Worm (Caenorhabditis elegans): Measurements from ENCODE around the gene F54A3.5.

F54A3.5 gene

ce11 chrII:2219880-2220279, 5.6 kb downstream of the F54A3.5 start, which contains the start of gene Y59C2A.3 (continued):
- TF ChIP-seq lag-1 (GFP tag; IDR thresholded peaks at IDR 0.05) (no peak), aptf-2 (GFP tag; conservative IDR thresholded peaks at IDR 0.05) (no peak), hmg-1.2 (GFP tag; IDR thresholded peaks at IDR 0.05) (peak; percentile 29; the same call in 1 of the 2 replicates), akir-1 (GFP tag; optimal IDR thresholded peaks at IDR 0.05) (no peak), let-526 (GFP tag; IDR thresholded peaks at IDR 0.05) (no peak), ceh-91 (GFP tag; IDR thresholded peaks at IDR 0.05) (no peak), cebp-1 (GFP tag; IDR thresholded peaks at IDR 0.05) (no peak), cebp-1 (tag; optimal IDR thresholded peaks at IDR 0.05) (peak; percentile 19), snpc-4 (GFP tag; optimal IDR thresholded peaks at IDR 0.05) (no peak), snpc-4 (tag; optimal IDR thresholded peaks at IDR 0.05) (no peak), aptf-3 (GFP tag; IDR thresholded peaks at IDR 0.05) (no peak), zfh-2 (GFP tag; conservative IDR thresholded peaks at IDR 0.05) (peak; percentile 89), Y67H2A.10 (GFP tag; conservative IDR thresholded peaks at IDR 0.05) (no peak), F23B12.7 (tag; optimal IDR thresholded peaks at IDR 0.05; ENCODE audit: insufficient read depth) (no peak), ztf-3 (GFP tag; optimal IDR thresholded peaks at IDR 0.05) (no peak), hlh-12 (tag; optimal IDR thresholded peaks at IDR 0.05) (no peak), madf-6 (GFP tag; IDR thresholded peaks at IDR 0.05) (no peak), F52B5.7 (tag; optimal IDR thresholded peaks at IDR 0.05) (no peak), hmg-20 (GFP tag; IDR thresholded peaks at IDR 0.05) (no peak), lsl-1 (GFP tag; optimal IDR thresholded peaks at IDR 0.05) (no peak), hlh-26 (GFP tag; conservative IDR thresholded peaks at IDR 0.05) (no peak), zim-3 (tag; optimal IDR thresholded peaks at IDR 0.05) (no peak), B0261.1 (tag; optimal IDR thresholded peaks at IDR 0.05) (no peak), ZK185.1 (tag; optimal IDR thresholded peaks at IDR 0.05; ENCODE audit: poor library complexity, severe bottlenecking) (no peak), dpff-1 (tag; optimal IDR thresholded peaks at IDR 0.05) (no peak), sdz-38 (tag; optimal IDR thresholded peaks at IDR 0.05) (no peak), gei-17 (GFP tag; optimal IDR thresholded peaks at IDR 0.05) (no peak), B0035.1 (tag; optimal IDR thresholded peaks at IDR 0.05) (no peak)

- TF ChIP-seq nhr-80 (tag; optimal IDR thresholded peaks at IDR 0.05) (no peak), atf-7 (tag; optimal IDR thresholded peaks at IDR 0.05) (no peak), snpc-4 (GFP tag; optimal IDR thresholded peaks at IDR 0.05) (no peak), snpc-4 (tag; optimal IDR thresholded peaks at IDR 0.05) (peak in 1 of 4 experiments; percentile 53), zfh-2 (GFP tag; conservative IDR thresholded peaks at IDR 0.05) (0 out of 2 replicates have a peak, but pooled peaks have one; percentile 17), B0261.1 (tag; optimal IDR thresholded peaks at IDR 0.05) (no peak), snpc-1.1 (tag; optimal IDR thresholded peaks at IDR 0.05; ENCODE audit: insufficient read depth) (no peak), T26A5.8 (tag; optimal IDR thresholded peaks at IDR 0.05) (no peak), athp-1 (tag; optimal IDR thresholded peaks at IDR 0.05) (no peak), bed-1 (GFP tag; IDR thresholded peaks at IDR 0.05) (no peak), ekl-4 (GFP tag; IDR thresholded peaks at IDR 0.05) (no peak), mcd-1 (GFP tag; IDR thresholded peaks at IDR 0.05) (peak; percentile 25; the same call in 1 of the 2 replicates), hmg-1.2 (GFP tag; IDR thresholded peaks at IDR 0.05) (peak; percentile 32; the same call in 1 of the 2 replicates), snpc-1.3 (tag; optimal IDR thresholded peaks at IDR 0.05; ENCODE audit: insufficient read depth) (no peak), ztf-18 (tag; optimal IDR thresholded peaks at IDR 0.05) (no peak), nfya-2 (GFP tag; IDR thresholded peaks at IDR 0.05) (no peak), ztf-6 (GFP tag; IDR thresholded peaks at IDR 0.05) (no peak), attf-6 (GFP tag; IDR thresholded peaks at IDR 0.05) (no peak), F10E7.11 (tag; optimal IDR thresholded peaks at IDR 0.05) (no peak)
Measured at ce11 chrII:2216940-2217664, 8.4 kb downstream of the F54A3.5 start.
